Worm (Caenorhabditis elegans): ENCODE results near the gene sdz-4.
"Not testable (repeated sequence)": the region's sequence is repeated elsewhere in the genome, so short reads cannot be mapped to it uniquely, and the experiment has no call there.

DNA sequence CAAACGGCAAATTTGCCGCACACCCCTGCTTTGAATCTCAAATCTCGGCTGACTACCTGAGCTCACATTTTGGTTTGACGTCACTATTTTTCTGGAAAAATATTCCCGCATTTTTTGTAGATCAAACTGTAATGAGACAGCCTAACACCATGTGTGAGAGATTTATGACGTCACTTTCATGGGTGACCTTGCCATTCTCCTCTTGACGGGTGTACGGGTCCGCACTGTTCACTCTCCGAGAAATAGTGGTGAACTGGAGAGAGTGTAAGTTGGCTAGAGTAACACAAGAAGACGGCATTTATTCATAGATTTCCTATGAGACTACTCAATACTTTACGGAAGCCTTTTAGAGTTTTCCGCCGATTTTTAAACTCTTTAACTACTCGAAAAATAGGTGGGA lies 27.0 kb downstream of the sdz-4 start, which contains the start of gene fbxc-40:
- not testable (repeated sequence) for TF ChIP-seq lin-13 (GFP tag; optimal IDR thresholded peaks at IDR 0.05); ZK546.5 (tag; optimal IDR thresholded peaks at IDR 0.05); egl-27 (tag; optimal IDR thresholded peaks at IDR 0.05); nhr-77 (tag; optimal IDR thresholded peaks at IDR 0.05); nhr-11 (tag; optimal IDR thresholded peaks at IDR 0.05); elt-3 (tag; optimal IDR thresholded peaks at IDR 0.05); fos-1 (tag; optimal IDR thresholded peaks at IDR 0.05); nhr-23 (tag; optimal IDR thresholded peaks at IDR 0.05); lin-39 (tag; optimal IDR thresholded peaks at IDR 0.05); elt-1 (tag; optimal IDR thresholded peaks at IDR 0.05); snpc-4 (tag; optimal IDR thresholded peaks at IDR 0.05); F13H6.1 (tag; optimal IDR thresholded peaks at IDR 0.05); ceh-82 (tag; optimal IDR thresholded peaks at IDR 0.05)
